Worm (Caenorhabditis elegans) whole organism, early embryonic: ENCODE results near the gene cyp-33C4.

ENCODE experiments used
- ama-1 ChIP-seq: fragments of 150-350 bp; optimal IDR thresholded peaks from 2 replicates; lab custom pipeline; 2014
- ceh-13 ChIP-seq: fragments of 200-800 bp; sonication (Bioruptor generic); optimal IDR thresholded peaks from 2 replicates; lab custom pipeline; 2018; ENCODE audit warnings: mild to moderate bottlenecking, missing genetic modification characterization, missing compliant biosample characterization
- hmbx-1 ChIP-seq: sonication (generic microtip); optimal IDR thresholded peaks from 2 replicates; lab custom pipeline; 2016; ENCODE audit warnings: mild to moderate bottlenecking, missing genetic modification characterization, missing compliant biosample characterization
- hmg-4 ChIP-seq: fragments of 200-800 bp; sonication (Bioruptor generic); optimal IDR thresholded peaks from 2 replicates; lab custom pipeline; 2018; ENCODE audit warnings: mild to moderate bottlenecking, missing genetic modification characterization, missing compliant biosample characterization
- pes-1 ChIP-seq: fragments of 200-800 bp; sonication (Bioruptor generic); IDR thresholded peaks from 2 replicates; pipeline ENCODE4 v1.3.6; 2022; ENCODE audit warnings: missing genetic modification reagents, missing genetic modification characterization, missing compliant biosample characterization
- sea-1 ChIP-seq: fragments of 200-800 bp; sonication (Bioruptor generic); conservative IDR thresholded peaks from 2 replicates; pipeline ENCODE4 v1.3.6; 2022; ENCODE audit warnings: missing genetic modification characterization, missing compliant biosample characterization

DNA sequence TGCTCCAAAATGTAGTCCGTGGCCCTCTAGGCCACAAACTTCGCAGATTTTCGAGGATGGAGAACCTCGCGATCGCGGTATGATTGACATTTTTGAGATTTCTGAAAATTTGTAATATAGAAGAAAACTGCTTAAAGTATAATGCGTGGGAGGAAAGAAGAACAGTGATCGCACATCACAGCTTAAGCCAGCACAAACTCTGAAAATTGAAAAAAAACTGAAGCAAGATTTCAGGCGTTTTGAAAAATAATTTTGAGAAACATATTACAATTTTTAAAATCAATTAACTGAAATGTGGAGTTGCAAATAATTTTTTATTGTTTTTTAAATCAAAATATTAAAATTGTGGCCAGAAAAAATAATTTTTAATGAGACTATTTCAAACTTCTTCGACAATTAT, 31.0 kb downstream of the cyp-33C4 start, which contains the start of gene nhr-275:
- TF ChIP-seq ama-1 (lab: Kevin White, UChicago) (no peak), sea-1 (GFP tag; lab: Robert Waterston, UW) (no peak), pes-1 (no peak), hmg-4 (GFP tag; lab: Kevin White, UChicago) (no peak), ceh-13 (GFP tag; lab: Kevin White, UChicago) (no peak), hmbx-1 (no peak)
